Fruit fly (Drosophila melanogaster): Measurements from ENCODE around the gene Aos1.

Gene Aos1

dm6 chr3R:12422379-12422975 lies 11.1 kb downstream of the Aos1 start, which contains the start of the genes Scgbeta and CG17202 (continued):
- TF ChIP-seq amos (GFP tag; IDR thresholded peaks at IDR 0.05; ENCODE audit: partially characterized antibody) (peak; percentile 55; the same call in 1 of the 2 replicates), E2f1 (GFP tag; IDR thresholded peaks at IDR 0.05) (no peak), CG12744 (GFP tag; optimal IDR thresholded peaks at IDR 0.05) (peak; percentile 32), CrebB (tag; optimal IDR thresholded peaks at IDR 0.05) (no peak), CG10209 (GFP tag; optimal IDR thresholded peaks at IDR 0.05) (no peak), h (optimal IDR thresholded peaks at IDR 0.05) (no peak), CG6813 (GFP tag; optimal IDR thresholded peaks at IDR 0.05) (no peak), run (tag; optimal IDR thresholded peaks at IDR 0.05) (no peak), wor (GFP tag; IDR thresholded peaks at IDR 0.05) (no peak), Jarid2 (GFP tag; optimal IDR thresholded peaks at IDR 0.05) (no peak), knrl (GFP tag; IDR thresholded peaks at IDR 0.05; ENCODE audit: partially characterized antibody) (peak; percentile 49; the same call in 1 of the 3 replicates), CG10654 (GFP tag; optimal IDR thresholded peaks at IDR 0.05) (no peak), CG10321 (GFP tag; IDR thresholded peaks at IDR 0.05) (no peak), chm (GFP tag; IDR thresholded peaks at IDR 0.05) (no peak), CG9876 (GFP tag; optimal IDR thresholded peaks at IDR 0.05) (no peak), Deaf1 (tag; optimal IDR thresholded peaks at IDR 0.05) (no peak), CG1603 (tag; optimal IDR thresholded peaks at IDR 0.05) (no peak), Ptx1 (GFP tag; IDR thresholded peaks at IDR 0.05) (no peak), sna (GFP tag; IDR thresholded peaks at IDR 0.05; ENCODE audit: partially characterized antibody) (no peak), H2.0 (GFP tag; IDR thresholded peaks at IDR 0.05) (no peak), trem (tag; optimal IDR thresholded peaks at IDR 0.05) (peak; percentile 25), Chrac-16 (GFP tag; optimal IDR thresholded peaks at IDR 0.05) (no peak), CG14965 (GFP tag; optimal IDR thresholded peaks at IDR 0.05; ENCODE audit: borderline replicate concordance) (no peak), C15 (GFP tag; IDR thresholded peaks at IDR 0.05) (no peak), CG13624 (GFP tag; optimal IDR thresholded peaks at IDR 0.05) (peak; percentile 30), CG4328 (GFP tag; optimal IDR thresholded peaks at IDR 0.05) (no peak), Hr39 (optimal IDR thresholded peaks at IDR 0.05) (no peak), CG16779 (GFP tag; IDR thresholded peaks at IDR 0.05) (no peak), ham (GFP tag; IDR thresholded peaks at IDR 0.05) (no peak), pfk (GFP tag; optimal IDR thresholded peaks at IDR 0.05) (no peak), ab (GFP tag; optimal IDR thresholded peaks at IDR 0.05) (no peak), Dll (GFP tag; IDR thresholded peaks at IDR 0.05; ENCODE audit: partially characterized antibody) (no peak), Rx (GFP tag; IDR thresholded peaks at IDR 0.05) (no peak), HmgD (GFP tag; optimal IDR thresholded peaks at IDR 0.05) (no peak), dysf (GFP tag; IDR thresholded peaks at IDR 0.05) (no peak), fru (optimal IDR thresholded peaks at IDR 0.05) (no peak), Hsf (GFP tag; optimal IDR thresholded peaks at IDR 0.05) (peak; percentile 17), Oli (tag; optimal IDR thresholded peaks at IDR 0.05) (no peak), Mes4 (GFP tag; optimal IDR thresholded peaks at IDR 0.05) (no peak), Lpt (GFP tag; optimal IDR thresholded peaks at IDR 0.05) (no peak), ERR (GFP tag; optimal IDR thresholded peaks at IDR 0.05) (no peak), CG31441 (GFP tag; IDR thresholded peaks at IDR 0.05) (no peak), Spps (tag; optimal IDR thresholded peaks at IDR 0.05) (no peak), prd (optimal IDR thresholded peaks at IDR 0.05) (no peak), prd (GFP tag; IDR thresholded peaks at IDR 0.05) (no peak), gt (GFP tag; IDR thresholded peaks at IDR 0.05) (no peak), stwl (tag; optimal IDR thresholded peaks at IDR 0.05) (peak; percentile 41), so (GFP tag; IDR thresholded peaks at IDR 0.05) (0 out of 3 replicates have a peak, but pooled peaks have one; percentile 35), eve (GFP tag; optimal IDR thresholded peaks at IDR 0.05) (no peak), CG8359 (GFP tag; optimal IDR thresholded peaks at IDR 0.05; ENCODE audit: borderline replicate concordance) (no peak), tin (GFP tag; optimal IDR thresholded peaks at IDR 0.05) (no peak), CG18619 (GFP tag; optimal IDR thresholded peaks at IDR 0.05) (peak; percentile 20), ems (GFP tag; optimal IDR thresholded peaks at IDR 0.05) (no peak)
